Worm (Caenorhabditis elegans) whole organism, L2 larva: ENCODE results near the gene Y82E9BL.19.

ENCODE experiments used
- C34F6.9 ChIP-seq: fragments of 150-350 bp; optimal IDR thresholded peaks from 2 replicates; lab custom pipeline; 2014; ENCODE audit warnings: missing biosample characterization, missing genetic modification characterization
- Y55F3AM.14 ChIP-seq: fragments of 200-800 bp; sonication (Bioruptor generic); optimal IDR thresholded peaks from 2 replicates; lab custom pipeline; 2018; ENCODE audit warnings: mild to moderate bottlenecking, missing genetic modification characterization, missing compliant biosample characterization
- ZK546.5 ChIP-seq: sonication (generic microtip); optimal IDR thresholded peaks from 2 replicates; lab custom pipeline; 2017; ENCODE audit warnings: missing biosample characterization, missing genetic modification characterization
- alr-1 ChIP-seq: fragments of 150-350 bp; optimal IDR thresholded peaks from 2 replicates; lab custom pipeline; 2014; ENCODE audit warnings: missing biosample characterization, missing genetic modification characterization
- aly-2 ChIP-seq: fragments of 150-350 bp; optimal IDR thresholded peaks from 2 replicates; lab custom pipeline; 2014; ENCODE audit warnings: missing biosample characterization, missing genetic modification characterization
- blmp-1 ChIP-seq: sonication (generic microtip); optimal IDR thresholded peaks from 2 replicates; lab custom pipeline; 2017; ENCODE audit warnings: missing genetic modification characterization, mild to moderate bottlenecking, missing compliant biosample characterization, antibody characterized with exemption, moderate library complexity; ENCODE audit not compliant: insufficient read depth
- ceh-82 ChIP-seq: fragments of 150-350 bp; optimal IDR thresholded peaks from 2 replicates; lab custom pipeline; 2014; ENCODE audit warnings: missing biosample characterization, missing genetic modification characterization
- crh-2 ChIP-seq: sonication (generic microtip); optimal IDR thresholded peaks from 2 replicates; lab custom pipeline; 2017; ENCODE audit warnings: missing biosample characterization, missing genetic modification characterization
- dmd-4 ChIP-seq: sonication (generic microtip); optimal IDR thresholded peaks from 2 replicates; lab custom pipeline; 2017; ENCODE audit warnings: missing biosample characterization, missing genetic modification characterization
- egl-27 ChIP-seq: sonication (generic microtip); optimal IDR thresholded peaks from 3 replicates; lab custom pipeline; 2017; ENCODE audit warnings: missing biosample characterization, missing genetic modification reagents, missing genetic modification characterization
- elt-1 ChIP-seq: fragments of 150-350 bp; optimal IDR thresholded peaks from 2 replicates; lab custom pipeline; 2014; ENCODE audit warnings: missing biosample characterization, missing genetic modification characterization
- elt-3 ChIP-seq: sonication (generic microtip); optimal IDR thresholded peaks from 2 replicates; lab custom pipeline; 2017; ENCODE audit warnings: missing biosample characterization, missing genetic modification characterization
- fos-1 ChIP-seq: fragments of 150-350 bp; optimal IDR thresholded peaks from 2 replicates; lab custom pipeline; 2014; ENCODE audit warnings: missing biosample characterization, missing genetic modification characterization
- gmeb-1 ChIP-seq: fragments of 150-350 bp; optimal IDR thresholded peaks from 2 replicates; lab custom pipeline; 2014; ENCODE audit warnings: missing biosample characterization, missing genetic modification characterization
- lin-11 ChIP-seq: fragments of 150-350 bp; sonication (generic microtip); optimal IDR thresholded peaks from 2 replicates; lab custom pipeline; 2014; ENCODE audit warnings: missing biosample characterization, missing genetic modification characterization, inconsistent platforms, mixed read lengths
- lin-39 ChIP-seq: fragments of 150-350 bp; optimal IDR thresholded peaks from 2 replicates; lab custom pipeline; 2014; ENCODE audit warnings: missing biosample characterization, missing genetic modification reagents, missing genetic modification characterization
- lsy-2 ChIP-seq, 2 experiments: fragments of 150-350 bp in 1 of 2; sonication (generic microtip) in 1 of 2; optimal IDR thresholded peaks; 2 replicates each; lab custom pipeline; 2014 to 2017; ENCODE audit warnings: missing biosample characterization in 2 of 2, missing genetic modification characterization in 2 of 2
- mbf-1 ChIP-seq: sonication (generic microtip); optimal IDR thresholded peaks from 2 replicates; lab custom pipeline; 2017; ENCODE audit warnings: missing biosample characterization, missing genetic modification characterization
- nhr-10 ChIP-seq: sonication (generic microtip); optimal IDR thresholded peaks from 2 replicates; lab custom pipeline; 2017; ENCODE audit warnings: missing biosample characterization, missing genetic modification characterization
- nhr-11 ChIP-seq: fragments of 150-350 bp; optimal IDR thresholded peaks from 2 replicates; lab custom pipeline; 2014; ENCODE audit warnings: missing biosample characterization, missing genetic modification characterization
- nhr-12 ChIP-seq: fragments of 150-350 bp; optimal IDR thresholded peaks from 2 replicates; lab custom pipeline; 2014; ENCODE audit warnings: missing biosample characterization, missing genetic modification characterization
- nhr-129 ChIP-seq: fragments of 150-350 bp; optimal IDR thresholded peaks from 2 replicates; lab custom pipeline; 2014; ENCODE audit warnings: missing biosample characterization, missing genetic modification characterization
- nhr-21 ChIP-seq: fragments of 150-350 bp; optimal IDR thresholded peaks from 2 replicates; lab custom pipeline; 2014; ENCODE audit warnings: missing biosample characterization, missing genetic modification characterization
- nhr-23 ChIP-seq: fragments of 150-350 bp; optimal IDR thresholded peaks from 2 replicates; lab custom pipeline; 2014; ENCODE audit warnings: missing biosample characterization, missing genetic modification reagents, missing genetic modification characterization
- nhr-25 ChIP-seq: fragments of 150-350 bp; sonication (generic microtip); optimal IDR thresholded peaks from 3 replicates; lab custom pipeline; 2014; ENCODE audit warnings: missing biosample characterization, missing genetic modification characterization
- nhr-6 ChIP-seq: fragments of 150-350 bp; optimal IDR thresholded peaks from 2 replicates; lab custom pipeline; 2014; ENCODE audit warnings: missing biosample characterization, missing genetic modification characterization
- sem-4 ChIP-seq: fragments of 150-350 bp; optimal IDR thresholded peaks from 2 replicates; lab custom pipeline; 2014; ENCODE audit warnings: missing biosample characterization, missing genetic modification reagents, missing genetic modification characterization
- skn-1 ChIP-seq: sonication (generic microtip); optimal IDR thresholded peaks from 2 replicates; lab custom pipeline; 2017; ENCODE audit warnings: missing biosample characterization, missing genetic modification characterization
- sma-9 ChIP-seq, 2 experiments: fragments of 150-350 bp in 1 of 2; sonication (generic microtip) in 1 of 2; optimal IDR thresholded peaks; 2 replicates each; lab custom pipeline; 2014 to 2016; ENCODE audit warnings: missing genetic modification characterization in 2 of 2, mild to moderate bottlenecking in 1 of 2, missing biosample characterization in 1 of 2, missing compliant biosample characterization in 1 of 2, missing genetic modification reagents in 1 of 2, moderate library complexity in 1 of 2
- snpc-4 ChIP-seq: fragments of 150-350 bp; optimal IDR thresholded peaks from 2 replicates; lab custom pipeline; 2014; ENCODE audit warnings: missing biosample characterization, missing genetic modification characterization
- unc-39 ChIP-seq: fragments of 150-350 bp; optimal IDR thresholded peaks from 2 replicates; lab custom pipeline; 2014; ENCODE audit warnings: missing biosample characterization, missing genetic modification characterization
- unc-55 ChIP-seq: fragments of 150-350 bp; sonication (generic microtip); optimal IDR thresholded peaks from 3 replicates; lab custom pipeline; 2014; ENCODE audit warnings: missing biosample characterization, missing genetic modification reagents, missing genetic modification characterization
- unc-62 ChIP-seq: fragments of 150-350 bp; optimal IDR thresholded peaks from 2 replicates; lab custom pipeline; 2014; ENCODE audit warnings: missing biosample characterization, missing genetic modification reagents, missing genetic modification characterization
- zag-1 ChIP-seq: fragments of 150-350 bp; optimal IDR thresholded peaks from 2 replicates; lab custom pipeline; 2014; ENCODE audit warnings: missing biosample characterization, missing genetic modification characterization
- ztf-1 ChIP-seq: fragments of 200-800 bp; sonication (Bioruptor generic); conservative IDR thresholded peaks from 2 replicates; pipeline ENCODE4 v1.3.6; 2022; ENCODE audit warnings: missing genetic modification characterization, missing compliant biosample characterization
- ztf-11 ChIP-seq: sonication (generic microtip); optimal IDR thresholded peaks from 2 replicates; lab custom pipeline; 2017; ENCODE audit warnings: missing biosample characterization, missing genetic modification characterization

Gene Y82E9BL.19

ce11 chrIII:1315038-1315437 is 16.8 kb upstream of the Y82E9BL.19 start, which contains the start of the genes fbxa-80 and fbxa-19:
Gene fbxa-80 (minus strand): TSS chrIII:1315210.
Gene fbxa-19 (plus strand): TSS chrIII:1315401.
- peak; percentile 78 for TF ChIP-seq fos-1 (tag; lab: Kevin White, UChicago)
- no peak for TF ChIP-seq elt-1 (tag; lab: Kevin White, UChicago)

- peak; percentile 23 for TF ChIP-seq fos-1 (tag; lab: Kevin White, UChicago)
- TF ChIP-seq unc-55 (GFP tag; lab: Kevin White, UChicago) = no peak
- no peak for TF ChIP-seq nhr-10
These were observed 10.3 kb upstream of the Y82E9BL.19 start, which contains the start of gene fbxa-15 for ce11 chrIII:1321561-1321960. Gene fbxa-15 (minus strand): TSS chrIII:1321661.

ce11 chrIII:1323555-1323954 is 8.3 kb upstream of the Y82E9BL.19 start:
- TF ChIP-seq sma-9 (GFP tag; optimal IDR thresholded peaks at IDR 0.05; lab: Kevin White, UChicago) (peak; percentile 42), sma-9 (tag; optimal IDR thresholded peaks at IDR 0.05; lab: Kevin White, UChicago) (no peak), nhr-23 (no peak), fos-1 (tag; lab: Kevin White, UChicago) (peak; percentile 89), crh-2 (tag; lab: Kevin White, UChicago) (peak; percentile 1)

- TF ChIP-seq nhr-25 (tag; lab: Kevin White, UChicago) (no peak), crh-2 (tag; lab: Kevin White, UChicago) (no peak), Y55F3AM.14 (GFP tag; lab: Kevin White, UChicago) (no peak), elt-3 (tag; lab: Kevin White, UChicago) (no peak), nhr-12 (tag; lab: Kevin White, UChicago) (no peak), gmeb-1 (tag; lab: Kevin White, UChicago) (no peak), nhr-6 (tag; lab: Kevin White, UChicago) (no peak), aly-2 (tag; lab: Kevin White, UChicago) (no peak), dmd-4 (no peak), nhr-21 (tag; lab: Kevin White, UChicago) (no peak), egl-27 (tag; lab: Kevin White, UChicago) (no peak), sem-4 (tag; lab: Kevin White, UChicago) (no peak), lsy-2 (tag; optimal IDR thresholded peaks at IDR 0.05; lab: Kevin White, UChicago) (no peak), nhr-10 (no peak), alr-1 (tag; lab: Kevin White, UChicago) (no peak), unc-39 (no peak)
These were observed 7.3 kb upstream of the Y82E9BL.19 start, which contains the start of gene fbxa-14 for ce11 chrIII:1324513-1324912. Gene fbxa-14 (minus strand): TSS chrIII:1324613.

- no peak for TF ChIP-seq ceh-82 (tag; lab: Kevin White, UChicago)
- TF ChIP-seq sma-9 (GFP tag; optimal IDR thresholded peaks at IDR 0.05; lab: Kevin White, UChicago) = no peak
- TF ChIP-seq sma-9 (tag; optimal IDR thresholded peaks at IDR 0.05; lab: Kevin White, UChicago) = no peak
- TF ChIP-seq ztf-11 (tag; lab: Kevin White, UChicago) = no peak
- no peak for TF ChIP-seq skn-1 (tag; lab: Kevin White, UChicago)
- TF ChIP-seq aly-2 (tag; lab: Kevin White, UChicago) = no peak
- TF ChIP-seq nhr-23 = no peak
- no peak for TF ChIP-seq unc-55 (GFP tag; lab: Kevin White, UChicago)
- no peak for TF ChIP-seq fos-1 (tag; lab: Kevin White, UChicago)
- TF ChIP-seq elt-3 (tag; lab: Kevin White, UChicago) = no peak
- no peak for TF ChIP-seq snpc-4 (tag; lab: Kevin White, UChicago)
- no peak for TF ChIP-seq egl-27 (tag; lab: Kevin White, UChicago)
- no peak for TF ChIP-seq dmd-4
- no peak for TF ChIP-seq unc-62 (GFP tag; lab: Kevin White, UChicago)
- no peak for TF ChIP-seq nhr-10
- no peak for TF ChIP-seq nhr-11 (tag; lab: Kevin White, UChicago)
- TF ChIP-seq lin-39 (tag; lab: Kevin White, UChicago) = no peak
These were observed 5.3 kb upstream of the Y82E9BL.19 start, which contains the start of gene Y82E9BL.18 for ce11 chrIII:1326490-1326889. Gene Y82E9BL.18 (plus strand): TSS chrIII:1326790.

ce11 chrIII:1340240-1340639 is 8.4 kb downstream of the Y82E9BL.19 start, which contains the start of gene fbxa-5:
Gene fbxa-5 (minus strand): TSS chrIII:1340340.
- no peak for TF ChIP-seq aly-2 (tag; lab: Kevin White, UChicago)
- TF ChIP-seq lin-11 = no peak
- TF ChIP-seq nhr-129 (tag; lab: Kevin White, UChicago) = no peak
- no peak for TF ChIP-seq mbf-1
- TF ChIP-seq zag-1 (tag; lab: Kevin White, UChicago) = no peak
- no peak for TF ChIP-seq lin-39 (tag; lab: Kevin White, UChicago)
- no peak for TF ChIP-seq ztf-1 (GFP tag; lab: Robert Waterston, UW)
- TF ChIP-seq ZK546.5 (tag; lab: Kevin White, UChicago) = no peak
- no peak for TF ChIP-seq nhr-11 (tag; lab: Kevin White, UChicago)
- no peak for TF ChIP-seq elt-3 (tag; lab: Kevin White, UChicago)
- no peak for TF ChIP-seq sma-9 (GFP tag; optimal IDR thresholded peaks at IDR 0.05; lab: Kevin White, UChicago)
- no peak for TF ChIP-seq sma-9 (tag; optimal IDR thresholded peaks at IDR 0.05; lab: Kevin White, UChicago)
- TF ChIP-seq sem-4 (tag; lab: Kevin White, UChicago) = no peak
- TF ChIP-seq blmp-1 (tag; lab: Kevin White, UChicago) = no peak
- no peak for TF ChIP-seq nhr-12 (tag; lab: Kevin White, UChicago)
- TF ChIP-seq C34F6.9 (tag; lab: Kevin White, UChicago) = no peak
- no peak for TF ChIP-seq snpc-4 (tag; lab: Kevin White, UChicago)
- no peak for TF ChIP-seq unc-55 (GFP tag; lab: Kevin White, UChicago)
